Worm (Caenorhabditis elegans): Measurements from ENCODE around the gene K04C1.2.

DNA sequence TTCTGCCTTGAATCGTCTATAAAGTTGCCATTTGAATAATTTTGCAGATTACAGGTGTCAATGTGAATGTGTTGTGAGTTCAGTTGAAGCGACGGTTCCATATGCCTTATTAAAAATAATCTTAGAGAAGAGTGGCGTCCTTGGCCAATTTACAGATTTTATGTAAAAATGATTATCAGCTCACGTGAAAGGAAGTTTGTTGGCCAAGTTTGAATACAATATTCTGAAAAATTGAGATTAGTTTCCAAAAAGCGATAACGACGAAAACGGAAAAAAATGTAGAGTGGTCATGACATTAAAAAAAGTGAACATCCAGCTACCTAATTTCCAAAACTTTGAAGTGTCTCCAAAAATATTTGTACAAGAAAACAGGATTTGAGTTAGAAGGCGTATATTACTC lies 16.5 kb downstream of the K04C1.2 start, which contains the start of gene E02H4.5:
- TF ChIP-seq ama-1 (optimal IDR thresholded peaks at IDR 0.05) (no peak), ceh-36 (tag; optimal IDR thresholded peaks at IDR 0.05) (no peak), tra-4 (tag; optimal IDR thresholded peaks at IDR 0.05) (no peak), sea-1 (GFP tag; conservative IDR thresholded peaks at IDR 0.05) (no peak), tbx-37 (GFP tag; conservative IDR thresholded peaks at IDR 0.05) (no peak)

Measured in whole organism, early embryonic.